Worm (Caenorhabditis elegans) whole organism, young adult: ENCODE results near the gene C01B10.44.
A peak's percentile ranks its signal among the peaks of the same experiment; 100 is the strongest.
"Not testable (repeated sequence)": the region's sequence is repeated elsewhere in the genome, so short reads cannot be mapped to it uniquely, and the experiment has no call there.

Source experiments
- C06A6.2 ChIP-seq: fragments of 200-800 bp; sonication (Bioruptor generic); conservative IDR thresholded peaks from 2 replicates; pipeline ENCODE4 v1.3.6; 2022; ENCODE audit warnings: missing genetic modification characterization, missing compliant biosample characterization
- D2030.7 ChIP-seq: fragments of 200-800 bp; sonication (Bioruptor generic); IDR thresholded peaks from 2 replicates; pipeline ENCODE4 v1.3.6; 2022; ENCODE audit warnings: missing genetic modification reagents, missing genetic modification characterization, missing compliant biosample characterization
- F23B12.7 ChIP-seq: sonication (generic microtip); optimal IDR thresholded peaks from 2 replicates; lab custom pipeline; 2017; ENCODE audit warnings: missing genetic modification characterization, mild to moderate bottlenecking, missing compliant biosample characterization, antibody characterized with exemption, moderate library complexity; ENCODE audit not compliant: insufficient read depth
- F37B4.10 ChIP-seq: fragments of 200-800 bp; sonication (Bioruptor generic); IDR thresholded peaks from 2 replicates; pipeline ENCODE4 v1.3.6; 2022; ENCODE audit warnings: missing genetic modification characterization, missing compliant biosample characterization
- F52B5.7 ChIP-seq: sonication (generic microtip); optimal IDR thresholded peaks from 2 replicates; lab custom pipeline; 2016; ENCODE audit warnings: mild to moderate bottlenecking, missing genetic modification characterization, missing compliant biosample characterization
- F57C9.4 ChIP-seq: sonication (generic microtip); optimal IDR thresholded peaks from 2 replicates; lab custom pipeline; 2017; ENCODE audit warnings: mild to moderate bottlenecking, missing genetic modification characterization, missing compliant biosample characterization
- K11D2.4 ChIP-seq: fragments of 200-800 bp; sonication (Bioruptor generic); IDR thresholded peaks from 2 replicates; pipeline ENCODE4 v1.3.6; 2022; ENCODE audit warnings: missing genetic modification reagents, missing genetic modification characterization, missing compliant biosample characterization
- T07F8.4 ChIP-seq: sonication (generic microtip); optimal IDR thresholded peaks from 2 replicates; lab custom pipeline; 2016; ENCODE audit warnings: mild to moderate bottlenecking, missing genetic modification characterization, moderate library complexity, missing compliant biosample characterization
- Y67H2A.10 ChIP-seq: fragments of 200-800 bp; sonication (Bioruptor generic); conservative IDR thresholded peaks from 2 replicates; pipeline ENCODE4 v1.3.6; 2022; ENCODE audit warnings: missing genetic modification reagents, missing genetic modification characterization, missing compliant biosample characterization
- akir-1 ChIP-seq: fragments of 200-800 bp; sonication (Bioruptor generic); optimal IDR thresholded peaks from 2 replicates; lab custom pipeline; 2018; ENCODE audit warnings: mild to moderate bottlenecking, missing genetic modification characterization, moderate library complexity, missing compliant biosample characterization
- aptf-3 ChIP-seq: fragments of 200-800 bp; sonication (Bioruptor generic); IDR thresholded peaks from 2 replicates; pipeline ENCODE4 v1.3.6; 2022; ENCODE audit warnings: missing genetic modification characterization, missing compliant biosample characterization
- athp-1 ChIP-seq: sonication (generic microtip); optimal IDR thresholded peaks from 2 replicates; lab custom pipeline; 2017; ENCODE audit warnings: mild to moderate bottlenecking, missing genetic modification characterization, missing compliant biosample characterization
- attf-5 ChIP-seq: fragments of 200-800 bp; sonication (Bioruptor generic); optimal IDR thresholded peaks from 2 replicates; lab custom pipeline; 2018; ENCODE audit warnings: mild to moderate bottlenecking, missing genetic modification characterization, missing compliant biosample characterization
- bed-1 ChIP-seq: fragments of 200-800 bp; sonication (Bioruptor generic); IDR thresholded peaks from 2 replicates; pipeline ENCODE4 v1.3.6; 2022; ENCODE audit warnings: missing genetic modification reagents, missing genetic modification characterization, missing compliant biosample characterization
- cebp-1 ChIP-seq, 2 experiments: fragments of 200-800 bp in 1 of 2; sonication (Bioruptor generic) in 1 of 2; sonication (generic microtip) in 1 of 2; IDR thresholded peaks in 1 of 2; optimal IDR thresholded peaks in 1 of 2; 2 replicates each; pipeline versions ENCODE4 v1.3.6 to Lab custom; 2017 to 2022; ENCODE audit warnings: missing compliant biosample characterization in 2 of 2, missing genetic modification characterization in 2 of 2, mild to moderate bottlenecking in 1 of 2, missing genetic modification reagents in 1 of 2, moderate library complexity in 1 of 2
- ceh-100 ChIP-seq: fragments of 200-800 bp; sonication (Bioruptor generic); IDR thresholded peaks from 2 replicates; pipeline ENCODE4 v1.3.6; 2022; ENCODE audit warnings: missing genetic modification reagents, missing genetic modification characterization, missing compliant biosample characterization
- ceh-40 ChIP-seq: fragments of 200-800 bp; sonication (Bioruptor generic); IDR thresholded peaks from 2 replicates; pipeline ENCODE4 v1.3.6; 2022; ENCODE audit warnings: missing genetic modification characterization, missing compliant biosample characterization
- dpff-1 ChIP-seq: sonication (generic microtip); optimal IDR thresholded peaks from 2 replicates; lab custom pipeline; 2017; ENCODE audit warnings: mild to moderate bottlenecking, missing genetic modification characterization, missing compliant biosample characterization
- egrh-3 ChIP-seq: fragments of 200-800 bp; sonication (Bioruptor generic); IDR thresholded peaks from 2 replicates; pipeline ENCODE4 v1.3.6; 2022; ENCODE audit warnings: missing genetic modification reagents, missing genetic modification characterization, missing compliant biosample characterization
- ekl-4 ChIP-seq: fragments of 200-800 bp; sonication (Bioruptor generic); IDR thresholded peaks from 2 replicates; pipeline ENCODE4 v1.3.6; 2022; ENCODE audit warnings: missing genetic modification reagents, missing genetic modification characterization, missing compliant biosample characterization
- gei-17 ChIP-seq: fragments of 200-800 bp; sonication (Bioruptor generic); optimal IDR thresholded peaks from 2 replicates; lab custom pipeline; 2018; ENCODE audit warnings: mild to moderate bottlenecking, missing genetic modification characterization, missing compliant biosample characterization
- let-607 ChIP-seq, 2 experiments: fragments of 200-800 bp in 1 of 2; sonication (Bioruptor generic) in 1 of 2; sonication (generic microtip) in 1 of 2; optimal IDR thresholded peaks; 2 replicates each; lab custom pipeline; 2016 to 2018; ENCODE audit warnings: mild to moderate bottlenecking in 2 of 2, missing compliant biosample characterization in 2 of 2, missing genetic modification characterization in 2 of 2, moderate library complexity in 2 of 2, missing genotype in 1 of 2
- lin-26 ChIP-seq: fragments of 200-800 bp; sonication (Bioruptor generic); IDR thresholded peaks from 2 replicates; pipeline ENCODE4 v1.3.6; 2022; ENCODE audit warnings: missing genetic modification reagents, missing genetic modification characterization, missing compliant biosample characterization
- madf-3 ChIP-seq: fragments of 200-800 bp; sonication (Bioruptor generic); IDR thresholded peaks from 2 replicates; pipeline ENCODE4 v1.3.6; 2022; ENCODE audit warnings: missing genetic modification reagents, missing genetic modification characterization, missing compliant biosample characterization
- madf-6 ChIP-seq: fragments of 200-800 bp; sonication (Bioruptor generic); IDR thresholded peaks from 2 replicates; pipeline ENCODE4 v1.3.6; 2022; ENCODE audit warnings: missing genetic modification reagents, missing genetic modification characterization, missing compliant biosample characterization
- mxl-1 ChIP-seq: sonication (generic microtip); optimal IDR thresholded peaks from 2 replicates; lab custom pipeline; 2016; ENCODE audit warnings: missing genetic modification characterization, missing compliant biosample characterization
- nfya-2 ChIP-seq: fragments of 200-800 bp; sonication (Bioruptor generic); IDR thresholded peaks from 2 replicates; pipeline ENCODE4 v1.3.6; 2022; ENCODE audit warnings: missing genetic modification reagents, missing genetic modification characterization, missing compliant biosample characterization
- nfyb-1 ChIP-seq: fragments of 200-800 bp; sonication (Bioruptor generic); IDR thresholded peaks from 2 replicates; pipeline ENCODE4 v1.3.6; 2022; ENCODE audit warnings: missing genetic modification reagents, missing genetic modification characterization, missing compliant biosample characterization
- nhr-80 ChIP-seq: sonication (generic microtip); optimal IDR thresholded peaks from 2 replicates; lab custom pipeline; 2016; ENCODE audit warnings: missing genetic modification characterization, missing compliant biosample characterization
- nhr-90 ChIP-seq: sonication (generic microtip); optimal IDR thresholded peaks from 2 replicates; lab custom pipeline; 2016; ENCODE audit warnings: missing genotype, mild to moderate bottlenecking, missing genetic modification characterization, missing compliant biosample characterization
- pbrm-1 ChIP-seq: fragments of 200-800 bp; sonication (Bioruptor generic); IDR thresholded peaks from 2 replicates; pipeline ENCODE4 v1.3.6; 2022; ENCODE audit warnings: missing genetic modification reagents, missing genetic modification characterization, missing compliant biosample characterization
- snpc-1.1 ChIP-seq: sonication (generic microtip); optimal IDR thresholded peaks from 2 replicates; lab custom pipeline; 2017; ENCODE audit warnings: missing genetic modification characterization, mild to moderate bottlenecking, missing compliant biosample characterization, antibody characterized with exemption, moderate library complexity, missing genotype, missing genetic modification reagents; ENCODE audit not compliant: insufficient read depth
- sptf-2 ChIP-seq: fragments of 200-800 bp; sonication (Bioruptor generic); optimal IDR thresholded peaks from 2 replicates; lab custom pipeline; 2018; ENCODE audit warnings: mild to moderate bottlenecking, missing genetic modification characterization, missing compliant biosample characterization
- unc-130 ChIP-seq: sonication (generic microtip); optimal IDR thresholded peaks from 2 replicates; lab custom pipeline; 2016; ENCODE audit warnings: missing genetic modification reagents, missing genetic modification characterization, missing compliant biosample characterization
- unc-62 ChIP-seq: fragments of 150-350 bp; optimal IDR thresholded peaks from 2 replicates; lab custom pipeline; 2014; ENCODE audit warnings: missing biosample characterization, missing genetic modification reagents, missing genetic modification characterization
- xnd-1 ChIP-seq: sonication (generic microtip); optimal IDR thresholded peaks from 2 replicates; lab custom pipeline; 2016; ENCODE audit warnings: missing genotype, missing genetic modification reagents, missing genetic modification characterization, missing compliant biosample characterization
- zim-3 ChIP-seq: sonication (generic microtip); optimal IDR thresholded peaks from 2 replicates; lab custom pipeline; 2017; ENCODE audit warnings: mild to moderate bottlenecking, missing genetic modification characterization, moderate library complexity, missing compliant biosample characterization

Gene C01B10.44

DNA sequence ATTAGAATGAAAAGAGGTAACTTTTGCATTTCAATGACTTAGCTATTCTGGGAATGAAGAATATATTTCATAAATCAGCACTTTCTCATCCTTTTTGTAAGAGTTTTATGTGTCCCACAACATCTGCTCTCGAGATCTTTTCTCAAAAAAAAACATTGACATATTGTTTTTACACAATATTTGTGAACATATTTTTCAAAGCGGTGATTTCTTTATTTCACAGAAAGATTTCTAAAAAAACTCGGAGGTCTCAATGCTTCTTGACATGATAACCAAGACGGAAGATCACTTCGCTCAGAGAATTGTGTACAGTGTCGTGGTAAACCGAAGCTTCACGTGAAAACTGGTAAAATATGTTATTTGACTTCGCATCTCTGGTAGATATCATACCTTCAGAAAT is 27.6 kb upstream of the C01B10.44 start, which contains the start of gene F38A5.22 (continued):
- TF ChIP-seq T07F8.4 (tag; lab: Kevin White, UChicago) (no peak), F52B5.7 (tag; lab: Kevin White, UChicago) (no peak), Y67H2A.10 (GFP tag; lab: Robert Waterston, UW) (no peak), K11D2.4 (GFP tag; lab: Robert Waterston, UW) (no peak), madf-3 (GFP tag; lab: Robert Waterston, UW) (no peak), dpff-1 (no peak), ekl-4 (GFP tag; lab: Robert Waterston, UW) (no peak)

- TF ChIP-seq bed-1 (GFP tag; lab: Robert Waterston, UW) (no peak), F23B12.7 (tag; lab: Kevin White, UChicago) (no peak), F57C9.4 (tag; lab: Kevin White, UChicago) (no peak)
- TF ChIP-seq, all 124 proteins: peak for 0
Measured at ce11 chrIV:6597298-6597697, 26.2 kb upstream of the C01B10.44 start, which contains the start of gene F38A5.6. F38A5.6 (minus strand) TSS chrIV:6597398.

- TF ChIP-seq let-607 (tag; optimal IDR thresholded peaks at IDR 0.05; lab: Kevin White, UChicago); gei-17 (GFP tag; lab: Kevin White, UChicago); ceh-40 (GFP tag; lab: Robert Waterston, UW): not testable (repeated sequence)
Measured at ce11 chrIV:6597918-6598317, 25.6 kb upstream of the C01B10.44 start, which contains the start of gene nspb-4. nspb-4 (plus strand) TSS chrIV:6598218.

ce11 chrIV:6598740-6599139 is 24.8 kb upstream of the C01B10.44 start, which contains the start of gene nspb-5:
nspb-5 (plus strand) TSS chrIV:6599040.
- TF ChIP-seq unc-130 (GFP tag; lab: Kevin White, UChicago); ceh-40 (GFP tag; lab: Robert Waterston, UW); sptf-2 (GFP tag; lab: Kevin White, UChicago): not testable (repeated sequence)

DNA sequence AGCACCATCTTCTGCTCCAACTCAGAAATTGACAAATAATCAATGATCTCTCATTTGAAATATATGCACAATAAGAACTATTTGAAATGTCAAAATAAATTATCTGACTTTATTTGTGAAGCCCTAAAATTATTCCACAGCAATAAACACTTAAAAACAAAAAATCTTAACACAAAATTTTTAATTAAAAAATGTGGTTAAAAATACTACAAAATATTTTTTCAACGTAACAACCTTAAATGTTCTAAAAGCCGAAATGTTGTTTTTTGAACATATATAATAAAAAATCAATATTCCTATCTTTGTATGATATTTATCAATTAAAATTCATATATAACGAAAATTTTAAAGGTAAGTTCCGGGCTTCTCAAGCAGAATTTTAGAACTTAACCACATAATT is 24.0 kb upstream of the C01B10.44 start, which contains the start of gene F38A5.8:
Gene F38A5.8 (plus strand): TSS at position 301 of the 400 bp plus-strand sequence.
- TF ChIP-seq nfyb-1 (no peak), C06A6.2 (GFP tag; lab: Robert Waterston, UW) (no peak), egrh-3 (GFP tag; lab: Robert Waterston, UW) (no peak), lin-26 (GFP tag; lab: Robert Waterston, UW) (no peak), xnd-1 (tag; lab: Kevin White, UChicago) (no peak), D2030.7 (GFP tag; lab: Robert Waterston, UW) (no peak), sptf-2 (GFP tag; lab: Kevin White, UChicago) (no peak), unc-62 (GFP tag; lab: Kevin White, UChicago) (no peak), nfya-2 (GFP tag; lab: Robert Waterston, UW) (no peak), cebp-1 (GFP tag; IDR thresholded peaks at IDR 0.05; lab: Robert Waterston, UW) (no peak), cebp-1 (tag; optimal IDR thresholded peaks at IDR 0.05; lab: Kevin White, UChicago) (no peak), zim-3 (tag; lab: Kevin White, UChicago) (no peak), aptf-3 (GFP tag; lab: Robert Waterston, UW) (no peak), akir-1 (GFP tag; lab: Kevin White, UChicago) (no peak), F37B4.10 (GFP tag; lab: Robert Waterston, UW) (no peak)

ce11 chrIV:6601213-6601724 is 22.2 kb upstream of the C01B10.44 start, which contains the start of gene sup-36:
sup-36 (plus strand) TSS chrIV:6601674.
- TF ChIP-seq nhr-90 (tag; lab: Kevin White, UChicago) (no peak), ceh-100 (no peak), athp-1 (tag; lab: Kevin White, UChicago) (no peak), nhr-80 (tag; lab: Kevin White, UChicago) (peak; percentile 31), dpff-1 (no peak), aptf-3 (GFP tag; lab: Robert Waterston, UW) (no peak), mxl-1 (tag; lab: Kevin White, UChicago) (no peak), attf-5 (GFP tag; lab: Kevin White, UChicago) (peak; percentile 46), F52B5.7 (tag; lab: Kevin White, UChicago) (no peak), madf-6 (GFP tag; lab: Robert Waterston, UW) (no peak), cebp-1 (GFP tag; IDR thresholded peaks at IDR 0.05; lab: Robert Waterston, UW) (peak; percentile 84), cebp-1 (tag; optimal IDR thresholded peaks at IDR 0.05; lab: Kevin White, UChicago) (peak; percentile 90), madf-3 (GFP tag; lab: Robert Waterston, UW) (no peak), snpc-1.1 (no peak), pbrm-1 (no peak)
